Worm (Caenorhabditis elegans) whole organism, L2 larva: ENCODE measurements around the gene mog-2.

Source experiments
- C34F6.9 ChIP-seq: fragments of 150-350 bp; optimal IDR thresholded peaks from 2 replicates; lab custom pipeline; 2014; ENCODE audit warnings: missing biosample characterization, missing genetic modification characterization
- R02D3.7 ChIP-seq: fragments of 150-350 bp; optimal IDR thresholded peaks from 2 replicates; lab custom pipeline; 2014; ENCODE audit warnings: missing biosample characterization, missing genetic modification characterization
- Y55F3AM.14 ChIP-seq: fragments of 200-800 bp; sonication (Bioruptor generic); optimal IDR thresholded peaks from 2 replicates; lab custom pipeline; 2018; ENCODE audit warnings: mild to moderate bottlenecking, missing genetic modification characterization, missing compliant biosample characterization
- alr-1 ChIP-seq: fragments of 150-350 bp; optimal IDR thresholded peaks from 2 replicates; lab custom pipeline; 2014; ENCODE audit warnings: missing biosample characterization, missing genetic modification characterization
- aly-2 ChIP-seq: fragments of 150-350 bp; optimal IDR thresholded peaks from 2 replicates; lab custom pipeline; 2014; ENCODE audit warnings: missing biosample characterization, missing genetic modification characterization
- ama-1 ChIP-seq: fragments of 150-350 bp; optimal IDR thresholded peaks from 2 replicates; lab custom pipeline; 2018; ENCODE audit warnings: inconsistent platforms
- blmp-1 ChIP-seq: sonication (generic microtip); optimal IDR thresholded peaks from 2 replicates; lab custom pipeline; 2017; ENCODE audit warnings: missing genetic modification characterization, mild to moderate bottlenecking, missing compliant biosample characterization, antibody characterized with exemption, moderate library complexity; ENCODE audit not compliant: insufficient read depth
- ceh-16 ChIP-seq: fragments of 150-350 bp; optimal IDR thresholded peaks from 2 replicates; lab custom pipeline; 2014; ENCODE audit warnings: missing biosample characterization, missing genetic modification characterization
- ceh-82 ChIP-seq: fragments of 150-350 bp; optimal IDR thresholded peaks from 2 replicates; lab custom pipeline; 2014; ENCODE audit warnings: missing biosample characterization, missing genetic modification characterization
- crh-2 ChIP-seq: sonication (generic microtip); optimal IDR thresholded peaks from 2 replicates; lab custom pipeline; 2017; ENCODE audit warnings: missing biosample characterization, missing genetic modification characterization
- dmd-4 ChIP-seq: sonication (generic microtip); optimal IDR thresholded peaks from 2 replicates; lab custom pipeline; 2017; ENCODE audit warnings: missing biosample characterization, missing genetic modification characterization
- egl-27 ChIP-seq: sonication (generic microtip); optimal IDR thresholded peaks from 3 replicates; lab custom pipeline; 2017; ENCODE audit warnings: missing biosample characterization, missing genetic modification reagents, missing genetic modification characterization
- elt-1 ChIP-seq: fragments of 150-350 bp; optimal IDR thresholded peaks from 2 replicates; lab custom pipeline; 2014; ENCODE audit warnings: missing biosample characterization, missing genetic modification characterization
- elt-3 ChIP-seq: sonication (generic microtip); optimal IDR thresholded peaks from 2 replicates; lab custom pipeline; 2017; ENCODE audit warnings: missing biosample characterization, missing genetic modification characterization
- gmeb-1 ChIP-seq: fragments of 150-350 bp; optimal IDR thresholded peaks from 2 replicates; lab custom pipeline; 2014; ENCODE audit warnings: missing biosample characterization, missing genetic modification characterization
- lin-13 ChIP-seq: fragments of 150-350 bp; optimal IDR thresholded peaks from 2 replicates; lab custom pipeline; 2014; ENCODE audit warnings: missing biosample characterization, missing genetic modification reagents, missing genetic modification characterization
- lsy-2 ChIP-seq, 2 experiments: fragments of 150-350 bp in 1 of 2; sonication (generic microtip) in 1 of 2; optimal IDR thresholded peaks; 2 replicates each; lab custom pipeline; 2014 to 2017; ENCODE audit warnings: missing biosample characterization in 2 of 2, missing genetic modification characterization in 2 of 2
- mab-5 ChIP-seq: fragments of 150-350 bp; optimal IDR thresholded peaks from 2 replicates; lab custom pipeline; 2014; ENCODE audit warnings: missing biosample characterization, missing genetic modification characterization
- mdl-1 ChIP-seq, 2 experiments: fragments of 150-350 bp in 1 of 2; sonication (generic microtip) in 1 of 2; optimal IDR thresholded peaks; 2 replicates each; lab custom pipeline; 2017; ENCODE audit warnings: missing biosample characterization in 2 of 2, missing genetic modification characterization in 2 of 2
- nhr-11 ChIP-seq: fragments of 150-350 bp; optimal IDR thresholded peaks from 2 replicates; lab custom pipeline; 2014; ENCODE audit warnings: missing biosample characterization, missing genetic modification characterization
- nhr-12 ChIP-seq: fragments of 150-350 bp; optimal IDR thresholded peaks from 2 replicates; lab custom pipeline; 2014; ENCODE audit warnings: missing biosample characterization, missing genetic modification characterization
- nhr-129 ChIP-seq: fragments of 150-350 bp; optimal IDR thresholded peaks from 2 replicates; lab custom pipeline; 2014; ENCODE audit warnings: missing biosample characterization, missing genetic modification characterization
- nhr-23 ChIP-seq: fragments of 150-350 bp; optimal IDR thresholded peaks from 2 replicates; lab custom pipeline; 2014; ENCODE audit warnings: missing biosample characterization, missing genetic modification reagents, missing genetic modification characterization
- nhr-237 ChIP-seq: fragments of 150-350 bp; optimal IDR thresholded peaks from 2 replicates; lab custom pipeline; 2014; ENCODE audit warnings: missing biosample characterization, missing genetic modification characterization
- nhr-25 ChIP-seq: fragments of 150-350 bp; sonication (generic microtip); optimal IDR thresholded peaks from 3 replicates; lab custom pipeline; 2014; ENCODE audit warnings: missing biosample characterization, missing genetic modification characterization
- nhr-6 ChIP-seq: fragments of 150-350 bp; optimal IDR thresholded peaks from 2 replicates; lab custom pipeline; 2014; ENCODE audit warnings: missing biosample characterization, missing genetic modification characterization
- nhr-77 ChIP-seq: fragments of 150-350 bp; optimal IDR thresholded peaks from 2 replicates; lab custom pipeline; 2014; ENCODE audit warnings: missing biosample characterization, missing genetic modification characterization
- peb-1 ChIP-seq: fragments of 150-350 bp; optimal IDR thresholded peaks from 2 replicates; lab custom pipeline; 2014; ENCODE audit warnings: missing biosample characterization, missing genetic modification characterization
- sem-4 ChIP-seq: fragments of 150-350 bp; optimal IDR thresholded peaks from 2 replicates; lab custom pipeline; 2014; ENCODE audit warnings: missing biosample characterization, missing genetic modification reagents, missing genetic modification characterization
- skn-1 ChIP-seq: sonication (generic microtip); optimal IDR thresholded peaks from 2 replicates; lab custom pipeline; 2017; ENCODE audit warnings: missing biosample characterization, missing genetic modification characterization
- sma-9 ChIP-seq, 2 experiments: fragments of 150-350 bp in 1 of 2; sonication (generic microtip) in 1 of 2; optimal IDR thresholded peaks; 2 replicates each; lab custom pipeline; 2014 to 2016; ENCODE audit warnings: missing genetic modification characterization in 2 of 2, mild to moderate bottlenecking in 1 of 2, missing biosample characterization in 1 of 2, missing compliant biosample characterization in 1 of 2, missing genetic modification reagents in 1 of 2, moderate library complexity in 1 of 2
- snpc-4 ChIP-seq: fragments of 150-350 bp; optimal IDR thresholded peaks from 2 replicates; lab custom pipeline; 2014; ENCODE audit warnings: missing biosample characterization, missing genetic modification characterization
- unc-39 ChIP-seq: fragments of 150-350 bp; optimal IDR thresholded peaks from 2 replicates; lab custom pipeline; 2014; ENCODE audit warnings: missing biosample characterization, missing genetic modification characterization
- zag-1 ChIP-seq: fragments of 150-350 bp; optimal IDR thresholded peaks from 2 replicates; lab custom pipeline; 2014; ENCODE audit warnings: missing biosample characterization, missing genetic modification characterization
- ztf-1 ChIP-seq: fragments of 200-800 bp; sonication (Bioruptor generic); conservative IDR thresholded peaks from 2 replicates; pipeline ENCODE4 v1.3.6; 2022; ENCODE audit warnings: missing genetic modification characterization, missing compliant biosample characterization
- ztf-11 ChIP-seq: sonication (generic microtip); optimal IDR thresholded peaks from 2 replicates; lab custom pipeline; 2017; ENCODE audit warnings: missing biosample characterization, missing genetic modification characterization
- ztf-4 ChIP-seq: fragments of 150-350 bp; optimal IDR thresholded peaks from 2 replicates; lab custom pipeline; 2014; ENCODE audit warnings: missing biosample characterization, missing genetic modification characterization

mog-2 gene

ce11 chrII:4324061-4324460 is at the start of gene mog-2:
TSS of gene mog-2 (plus strand) at chrII:4324361.
- TF ChIP-seq R02D3.7 (tag; lab: Kevin White, UChicago) (no peak), ceh-82 (tag; lab: Kevin White, UChicago) (no peak), nhr-6 (tag; lab: Kevin White, UChicago) (no peak), zag-1 (tag; lab: Kevin White, UChicago) (no peak), unc-39 (tag; lab: Kevin White, UChicago) (no peak), ztf-1 (GFP tag; lab: Robert Waterston, UW) (no peak), crh-2 (no peak), snpc-4 (tag; lab: Kevin White, UChicago) (no peak)
- TF ChIP-seq, all 48 proteins: peak for 0

ce11 chrII:4275637-4276252 is 48.4 kb upstream of the mog-2 start, which contains the start of gene npr-42:
TSS of gene npr-42 (plus strand) at chrII:4276202.
- TF ChIP-seq nhr-11 (no peak), alr-1 (tag; lab: Kevin White, UChicago) (no peak), Y55F3AM.14 (GFP tag; lab: Kevin White, UChicago) (no peak), dmd-4 (no peak), sem-4 (tag; lab: Kevin White, UChicago) (no peak), egl-27 (tag; lab: Kevin White, UChicago) (no peak), nhr-129 (no peak), mab-5 (tag; lab: Kevin White, UChicago) (no peak), skn-1 (tag; lab: Kevin White, UChicago) (no peak), nhr-25 (tag; lab: Kevin White, UChicago) (no peak), sma-9 (GFP tag; optimal IDR thresholded peaks at IDR 0.05; lab: Kevin White, UChicago) (no peak), sma-9 (tag; optimal IDR thresholded peaks at IDR 0.05; lab: Kevin White, UChicago) (no peak), lsy-2 (tag; optimal IDR thresholded peaks at IDR 0.05; lab: Kevin White, UChicago) (no peak), ceh-16 (no peak), nhr-77 (tag; lab: Kevin White, UChicago) (no peak), R02D3.7 (tag; lab: Kevin White, UChicago) (no peak), blmp-1 (tag; lab: Kevin White, UChicago) (no peak), nhr-12 (no peak), nhr-23 (tag; lab: Kevin White, UChicago) (no peak), ztf-1 (GFP tag; lab: Robert Waterston, UW) (no peak)
- TF ChIP-seq, all 48 proteins: peak for 0

ce11 chrII:4276924-4277323 is 47.2 kb upstream of the mog-2 start:
- TF ChIP-seq alr-1 (tag; lab: Kevin White, UChicago) (no peak), mab-5 (tag; lab: Kevin White, UChicago) (no peak), C34F6.9 (tag; lab: Kevin White, UChicago) (no peak), mdl-1 (tag; optimal IDR thresholded peaks at IDR 0.05; lab: Kevin White, UChicago) (no peak), nhr-25 (tag; lab: Kevin White, UChicago) (no peak), ztf-11 (tag; lab: Kevin White, UChicago) (no peak), lin-13 (GFP tag; lab: Kevin White, UChicago) (no peak), nhr-237 (tag; lab: Kevin White, UChicago) (no peak), aly-2 (tag; lab: Kevin White, UChicago) (no peak), elt-3 (tag; lab: Kevin White, UChicago) (no peak), nhr-77 (tag; lab: Kevin White, UChicago) (no peak), zag-1 (tag; lab: Kevin White, UChicago) (no peak), sma-9 (GFP tag; optimal IDR thresholded peaks at IDR 0.05; lab: Kevin White, UChicago) (no peak), sma-9 (tag; optimal IDR thresholded peaks at IDR 0.05; lab: Kevin White, UChicago) (no peak), gmeb-1 (tag; lab: Kevin White, UChicago) (no peak), nhr-6 (tag; lab: Kevin White, UChicago) (no peak), peb-1 (tag; lab: Kevin White, UChicago) (no peak), ztf-4 (no peak), elt-1 (tag; lab: Kevin White, UChicago) (no peak), lsy-2 (tag; optimal IDR thresholded peaks at IDR 0.05; lab: Kevin White, UChicago) (no peak), ama-1 (no peak)
